Fruit fly (Drosophila melanogaster): ENCODE results near the gene GMF.

- TF ChIP-seq CG10366 (GFP tag; IDR thresholded peaks at IDR 0.05) (no peak), CG10274 (GFP tag; optimal IDR thresholded peaks at IDR 0.05) (no peak), CkIIα-i1 (GFP tag; IDR thresholded peaks at IDR 0.05) (no peak), bbx (GFP tag; IDR thresholded peaks at IDR 0.05; ENCODE audit: partially characterized antibody) (no peak), Lpt (GFP tag; optimal IDR thresholded peaks at IDR 0.05) (no peak), lola (GFP tag; optimal IDR thresholded peaks at IDR 0.05) (no peak), fd96Cb (tag; optimal IDR thresholded peaks at IDR 0.05) (no peak), Trl (optimal IDR thresholded peaks at IDR 0.05) (no peak), Trl (GFP tag; optimal IDR thresholded peaks at IDR 0.05) (no peak)
These were observed 33.9 kb downstream of the GMF start for dm6 chr2L:16268869-16269231.

All from whole organism, embryonic.